Worm (Caenorhabditis elegans) whole organism, late embryonic: Measurements from ENCODE around the gene vps-16.

ENCODE experiments used
- C08G9.2 ChIP-seq: sonication (generic microtip); optimal IDR thresholded peaks from 2 replicates; lab custom pipeline; 2016; ENCODE audit warnings: mild to moderate bottlenecking, missing genetic modification characterization, moderate library complexity, missing compliant biosample characterization
- C38D4.7 ChIP-seq: fragments of 200-800 bp; sonication (Bioruptor generic); optimal IDR thresholded peaks from 2 replicates; lab custom pipeline; 2018; ENCODE audit warnings: mild to moderate bottlenecking, missing genetic modification characterization, moderate library complexity, missing compliant biosample characterization
- K09A11.1 ChIP-seq: sonication (generic microtip); optimal IDR thresholded peaks from 2 replicates; lab custom pipeline; 2017; ENCODE audit warnings: antibody characterized with exemption, mild to moderate bottlenecking, missing genetic modification characterization, missing compliant biosample characterization; ENCODE audit not compliant: insufficient read depth
- T23F11.4 ChIP-seq: fragments of 200-800 bp; sonication (Bioruptor generic); optimal IDR thresholded peaks from 2 replicates; lab custom pipeline; 2018; ENCODE audit warnings: mild to moderate bottlenecking, missing genetic modification characterization, missing compliant biosample characterization
- ama-1 ChIP-seq: fragments of 150-350 bp; optimal IDR thresholded peaks from 2 replicates; lab custom pipeline; 2014
- ceh-18 ChIP-seq: sonication (generic microtip); optimal IDR thresholded peaks from 2 replicates; lab custom pipeline; 2016; ENCODE audit warnings: missing genetic modification characterization, missing compliant biosample characterization
- ceh-19 ChIP-seq: fragments of 200-800 bp; sonication (Bioruptor generic); optimal IDR thresholded peaks from 2 replicates; lab custom pipeline; 2018; ENCODE audit warnings: mild to moderate bottlenecking, missing genetic modification characterization, missing compliant biosample characterization
- ceh-2 ChIP-seq: sonication (generic microtip); optimal IDR thresholded peaks from 2 replicates; lab custom pipeline; 2016; ENCODE audit warnings: missing genotype, missing genetic modification characterization, missing compliant biosample characterization
- ceh-22 ChIP-seq: sonication (generic microtip); optimal IDR thresholded peaks from 2 replicates; lab custom pipeline; 2017; ENCODE audit warnings: missing biosample characterization, missing genetic modification characterization
- ceh-24 ChIP-seq: sonication (generic microtip); optimal IDR thresholded peaks from 2 replicates; lab custom pipeline; 2016; ENCODE audit warnings: mild to moderate bottlenecking, missing genetic modification characterization, missing compliant biosample characterization
- ceh-31 ChIP-seq: sonication (generic microtip); optimal IDR thresholded peaks from 2 replicates; lab custom pipeline; 2016; ENCODE audit warnings: missing genetic modification characterization, missing compliant biosample characterization
- ceh-34 ChIP-seq: sonication (generic microtip); optimal IDR thresholded peaks from 2 replicates; lab custom pipeline; 2016; ENCODE audit warnings: mild to moderate bottlenecking, missing genetic modification characterization, missing compliant biosample characterization
- ceh-45 ChIP-seq: fragments of 200-800 bp; sonication (Bioruptor generic); IDR thresholded peaks from 2 replicates; pipeline ENCODE4 v1.3.6; 2022; ENCODE audit warnings: missing genetic modification reagents, missing genetic modification characterization, missing compliant biosample characterization
- ceh-48 ChIP-seq: sonication (generic microtip); optimal IDR thresholded peaks from 2 replicates; lab custom pipeline; 2016; ENCODE audit warnings: missing genetic modification characterization, inconsistent platforms, missing compliant biosample characterization
- che-1 ChIP-seq: sonication (generic microtip); optimal IDR thresholded peaks from 2 replicates; lab custom pipeline; 2016; ENCODE audit warnings: mild to moderate bottlenecking, missing genetic modification characterization, missing compliant biosample characterization
- dmd-4 ChIP-seq: sonication (generic microtip); optimal IDR thresholded peaks from 2 replicates; lab custom pipeline; 2016; ENCODE audit warnings: borderline replicate concordance, missing genetic modification characterization, missing compliant biosample characterization
- dve-1 ChIP-seq: sonication (generic microtip); optimal IDR thresholded peaks from 2 replicates; lab custom pipeline; 2017; ENCODE audit warnings: antibody characterized with exemption, mild to moderate bottlenecking, missing genetic modification characterization, missing compliant biosample characterization
- elt-2 ChIP-seq: sonication (generic microtip); optimal IDR thresholded peaks from 2 replicates; lab custom pipeline; 2016; ENCODE audit warnings: missing genetic modification reagents, missing genetic modification characterization, missing compliant biosample characterization
- elt-4 ChIP-seq: sonication (generic microtip); optimal IDR thresholded peaks from 2 replicates; lab custom pipeline; 2016; ENCODE audit warnings: missing genetic modification characterization, missing compliant biosample characterization
- eyg-1 ChIP-seq: sonication (generic microtip); optimal IDR thresholded peaks from 2 replicates; lab custom pipeline; 2016; ENCODE audit warnings: missing genotype, missing genetic modification characterization, missing compliant biosample characterization
- fax-1 ChIP-seq: sonication (generic microtip); optimal IDR thresholded peaks from 2 replicates; lab custom pipeline; 2016; ENCODE audit warnings: missing genotype, missing genetic modification characterization, missing compliant biosample characterization
- fkh-10 ChIP-seq: fragments of 150-350 bp; optimal IDR thresholded peaks from 2 replicates; lab custom pipeline; 2014; ENCODE audit warnings: missing biosample characterization, missing genetic modification reagents, missing genetic modification characterization
- gmeb-2 ChIP-seq: sonication (generic microtip); optimal IDR thresholded peaks from 2 replicates; lab custom pipeline; 2016; ENCODE audit warnings: missing genetic modification characterization, inconsistent platforms, missing compliant biosample characterization
- hlh-15 ChIP-seq: sonication (generic microtip); optimal IDR thresholded peaks from 2 replicates; lab custom pipeline; 2016; ENCODE audit warnings: missing genetic modification characterization, missing compliant biosample characterization
- hlh-30 ChIP-seq: sonication (generic microtip); optimal IDR thresholded peaks from 2 replicates; lab custom pipeline; 2017; ENCODE audit warnings: antibody characterized with exemption, missing genetic modification characterization, missing compliant biosample characterization; ENCODE audit not compliant: insufficient read depth
- lim-6 ChIP-seq: sonication (generic microtip); optimal IDR thresholded peaks from 2 replicates; lab custom pipeline; 2016; ENCODE audit warnings: missing genetic modification characterization, missing compliant biosample characterization
- mec-3 ChIP-seq: sonication (generic microtip); optimal IDR thresholded peaks from 2 replicates; lab custom pipeline; 2016; ENCODE audit warnings: borderline replicate concordance, missing genetic modification characterization, missing compliant biosample characterization
- nfya-1 ChIP-seq: sonication (generic microtip); optimal IDR thresholded peaks from 2 replicates; lab custom pipeline; 2017; ENCODE audit warnings: missing genetic modification characterization, mild to moderate bottlenecking, missing compliant biosample characterization, antibody characterized with exemption, moderate library complexity
- odd-2 ChIP-seq: sonication (generic microtip); optimal IDR thresholded peaks from 2 replicates; lab custom pipeline; 2017; ENCODE audit warnings: antibody characterized with exemption, mild to moderate bottlenecking, missing genetic modification characterization, missing compliant biosample characterization
- pag-3 ChIP-seq: sonication (generic microtip); optimal IDR thresholded peaks from 2 replicates; lab custom pipeline; 2016; ENCODE audit warnings: missing compliant biosample characterization, missing genetic modification characterization, borderline replicate concordance
- pax-1 ChIP-seq: fragments of 150-350 bp; optimal IDR thresholded peaks from 2 replicates; lab custom pipeline; 2014; ENCODE audit warnings: missing biosample characterization, missing genetic modification characterization
- pha-4 ChIP-seq: fragments of 150-350 bp; optimal IDR thresholded peaks from 2 replicates; lab custom pipeline; 2018; ENCODE audit warnings: missing biosample characterization, missing genetic modification reagents, missing genetic modification characterization
- pqm-1 ChIP-seq: sonication (generic microtip); optimal IDR thresholded peaks from 2 replicates; lab custom pipeline; 2016; ENCODE audit warnings: missing genetic modification characterization, missing compliant biosample characterization
- ref-2 ChIP-seq: sonication (generic microtip); optimal IDR thresholded peaks from 2 replicates; lab custom pipeline; 2016; ENCODE audit warnings: missing genetic modification characterization, missing compliant biosample characterization
- rnt-1 ChIP-seq: sonication (generic microtip); optimal IDR thresholded peaks from 2 replicates; lab custom pipeline; 2016; ENCODE audit warnings: missing genetic modification characterization, missing compliant biosample characterization
- sdc-2 ChIP-seq: sonication (generic microtip); optimal IDR thresholded peaks from 2 replicates; lab custom pipeline; 2016; ENCODE audit warnings: missing genotype, missing genetic modification characterization, missing compliant biosample characterization
- sox-2 ChIP-seq: fragments of 200-800 bp; sonication (Bioruptor generic); IDR thresholded peaks from 2 replicates; pipeline ENCODE4 v1.3.6; 2022; ENCODE audit warnings: missing genetic modification reagents, missing genetic modification characterization, missing compliant biosample characterization
- sox-4 ChIP-seq: sonication (generic microtip); optimal IDR thresholded peaks from 2 replicates; lab custom pipeline; 2017; ENCODE audit warnings: mild to moderate bottlenecking, missing genetic modification characterization, inconsistent platforms, missing compliant biosample characterization
- ttx-3 ChIP-seq: sonication (generic microtip); optimal IDR thresholded peaks from 2 replicates; lab custom pipeline; 2016; ENCODE audit warnings: missing genetic modification reagents, missing genetic modification characterization, missing compliant biosample characterization
- unc-3 ChIP-seq, 2 experiments: fragments of 200-800 bp in 1 of 2; sonication (Bioruptor generic) in 1 of 2; sonication (generic microtip) in 1 of 2; conservative IDR thresholded peaks in 1 of 2; optimal IDR thresholded peaks in 1 of 2; 2 replicates each; pipeline versions ENCODE4 v1.3.6 to Lab custom; 2016 to 2022; ENCODE audit warnings: missing compliant biosample characterization in 2 of 2, missing genetic modification characterization in 2 of 2, missing genetic modification reagents in 1 of 2
- unc-42 ChIP-seq: sonication (generic microtip); optimal IDR thresholded peaks from 2 replicates; lab custom pipeline; 2016; ENCODE audit warnings: missing genotype, missing genetic modification characterization, missing compliant biosample characterization
- unc-55 ChIP-seq: sonication (generic microtip); optimal IDR thresholded peaks from 2 replicates; lab custom pipeline; 2017; ENCODE audit warnings: missing biosample characterization, missing genetic modification reagents, missing genetic modification characterization
- unc-86 ChIP-seq: sonication (generic microtip); optimal IDR thresholded peaks from 2 replicates; lab custom pipeline; 2016; ENCODE audit warnings: missing genetic modification characterization, missing compliant biosample characterization

vps-16 gene

ce11 chrIII:6402810-6403209 is 30.2 kb upstream of the vps-16 start:
- no peak for TF ChIP-seq elt-2 (tag; lab: Kevin White, UChicago)
- no peak for TF ChIP-seq pha-4 (tag; lab: Kevin White, UChicago)
- no peak for TF ChIP-seq dve-1 (tag; lab: Kevin White, UChicago)
- TF ChIP-seq rnt-1 (tag; lab: Kevin White, UChicago) = no peak
- no peak for TF ChIP-seq lim-6 (tag; lab: Kevin White, UChicago)
- no peak for TF ChIP-seq eyg-1 (tag; lab: Kevin White, UChicago)
- TF ChIP-seq ceh-48 = no peak
- no peak for TF ChIP-seq pax-1 (tag; lab: Kevin White, UChicago)
- TF ChIP-seq, all 69 proteins: peak for 0

DNA sequence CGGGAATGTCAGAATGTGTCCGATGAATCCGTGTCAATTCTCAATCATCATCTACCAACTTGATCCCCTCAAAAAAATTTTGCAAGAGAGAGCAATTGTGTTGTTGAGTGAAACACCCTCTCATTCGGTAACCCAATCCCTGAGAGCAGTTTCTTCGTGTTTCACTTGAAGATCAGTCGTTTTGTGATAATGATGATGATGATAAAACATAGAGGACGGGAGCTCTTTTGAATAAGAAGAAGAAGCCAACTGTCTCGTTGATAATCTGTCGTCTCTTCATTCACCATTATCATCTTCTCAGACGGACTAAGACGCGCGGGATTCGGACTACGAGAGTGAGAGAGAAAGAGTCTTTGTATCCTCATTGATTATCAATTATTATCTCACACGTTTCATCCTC is 27.9 kb upstream of the vps-16 start:
- no peak for TF ChIP-seq ceh-22
- TF ChIP-seq sdc-2 (tag; lab: Kevin White, UChicago) = no peak
- TF ChIP-seq pha-4 (tag; lab: Kevin White, UChicago) = no peak
- TF ChIP-seq nfya-1 (tag; lab: Kevin White, UChicago) = peak; percentile 18
- peak; percentile 60 for TF ChIP-seq ceh-34 (tag; lab: Kevin White, UChicago)
- TF ChIP-seq C38D4.7 (GFP tag; lab: Kevin White, UChicago) = no peak
- TF ChIP-seq pag-3 = no peak
- TF ChIP-seq ceh-18 (tag; lab: Kevin White, UChicago) = peak; percentile 73
- no peak for TF ChIP-seq fkh-10 (GFP tag; lab: Kevin White, UChicago)
- peak; percentile 92 for TF ChIP-seq unc-55
- TF ChIP-seq che-1 (tag; lab: Kevin White, UChicago) = no peak
- TF ChIP-seq elt-2 (tag; lab: Kevin White, UChicago) = no peak
- no peak for TF ChIP-seq ceh-31 (tag; lab: Kevin White, UChicago)

- TF ChIP-seq pha-4 (tag; lab: Kevin White, UChicago) = no peak
- no peak for TF ChIP-seq ref-2 (tag; lab: Kevin White, UChicago)
- TF ChIP-seq ttx-3 = no peak
- TF ChIP-seq sdc-2 (tag; lab: Kevin White, UChicago) = no peak
- no peak for TF ChIP-seq K09A11.1
- TF ChIP-seq ceh-22 = no peak
- no peak for TF ChIP-seq unc-3 (GFP tag; conservative IDR thresholded peaks at IDR 0.05; lab: Robert Waterston, UW)
- TF ChIP-seq unc-3 (tag; optimal IDR thresholded peaks at IDR 0.05; lab: Kevin White, UChicago) = no peak
- TF ChIP-seq ceh-2 = no peak
- TF ChIP-seq sox-2 (GFP tag; lab: Robert Waterston, UW) = no peak
- TF ChIP-seq ceh-45 = no peak
- no peak for TF ChIP-seq pqm-1 (tag; lab: Kevin White, UChicago)
- TF ChIP-seq unc-55 = no peak
- no peak for TF ChIP-seq che-1 (tag; lab: Kevin White, UChicago)
- TF ChIP-seq ceh-24 (tag; lab: Kevin White, UChicago) = no peak
- TF ChIP-seq ceh-48 = no peak
- no peak for TF ChIP-seq C08G9.2
- TF ChIP-seq elt-4 (tag; lab: Kevin White, UChicago) = no peak
- TF ChIP-seq dmd-4 (tag; lab: Kevin White, UChicago) = no peak
- no peak for TF ChIP-seq pax-1 (tag; lab: Kevin White, UChicago)
Observed at ce11 chrIII:6406829-6407228, 26.2 kb upstream of the vps-16 start, which contains the start of gene let-756. Gene let-756 (plus strand): TSS chrIII:6407129.

ce11 chrIII:6411430-6411829 is 21.6 kb upstream of the vps-16 start:
- TF ChIP-seq hlh-30 (tag; lab: Kevin White, UChicago) (no peak), sox-4 (no peak), hlh-15 (no peak), mec-3 (tag; lab: Kevin White, UChicago) (no peak), dmd-4 (tag; lab: Kevin White, UChicago) (no peak), ama-1 (lab: Kevin White, UChicago) (no peak), ceh-18 (tag; lab: Kevin White, UChicago) (no peak), elt-2 (tag; lab: Kevin White, UChicago) (no peak), ceh-31 (tag; lab: Kevin White, UChicago) (no peak), unc-86 (no peak), pag-3 (no peak), gmeb-2 (tag; lab: Kevin White, UChicago) (no peak), odd-2 (tag; lab: Kevin White, UChicago) (no peak), fkh-10 (GFP tag; lab: Kevin White, UChicago) (no peak), unc-42 (tag; lab: Kevin White, UChicago) (no peak), fax-1 (tag; lab: Kevin White, UChicago) (no peak), ceh-19 (GFP tag; lab: Kevin White, UChicago) (no peak), T23F11.4 (no peak)
